Worm (Caenorhabditis elegans) whole organism, young adult: ENCODE measurements around the gene ZK1320.3.

ENCODE experiments used
- B0035.1 ChIP-seq: sonication (generic microtip); optimal IDR thresholded peaks from 2 replicates; lab custom pipeline; 2016; ENCODE audit warnings: missing genetic modification characterization, mild to moderate bottlenecking, missing compliant biosample characterization, missing genotype, missing genetic modification reagents
- C17E4.6 ChIP-seq: fragments of 200-800 bp; sonication (Bioruptor generic); IDR thresholded peaks from 2 replicates; pipeline ENCODE4 v1.3.6; 2022; ENCODE audit warnings: missing genetic modification reagents, missing genetic modification characterization, missing compliant biosample characterization
- K12H6.12 ChIP-seq: fragments of 200-800 bp; sonication (Bioruptor generic); optimal IDR thresholded peaks from 2 replicates; lab custom pipeline; 2018; ENCODE audit warnings: mild to moderate bottlenecking, missing genetic modification characterization, missing compliant biosample characterization
- Y79H2A.3 ChIP-seq: fragments of 200-800 bp; sonication (Bioruptor generic); conservative IDR thresholded peaks from 2 replicates; pipeline ENCODE4 v1.3.6; 2022; ENCODE audit warnings: missing genetic modification reagents, missing genetic modification characterization, missing compliant biosample characterization
- Y95B8A.8 ChIP-seq: fragments of 200-800 bp; sonication (Bioruptor generic); IDR thresholded peaks from 2 replicates; pipeline ENCODE4 v1.3.6; 2022; ENCODE audit warnings: missing genetic modification reagents, missing genetic modification characterization, missing compliant biosample characterization
- ZK185.1 ChIP-seq: sonication (generic microtip); optimal IDR thresholded peaks from 2 replicates; lab custom pipeline; 2016; ENCODE audit warnings: mild to moderate bottlenecking, missing genetic modification characterization, missing compliant biosample characterization; ENCODE audit not compliant: poor library complexity, severe bottlenecking
- akir-1 ChIP-seq: fragments of 200-800 bp; sonication (Bioruptor generic); optimal IDR thresholded peaks from 2 replicates; lab custom pipeline; 2018; ENCODE audit warnings: mild to moderate bottlenecking, missing genetic modification characterization, moderate library complexity, missing compliant biosample characterization
- ama-1 ChIP-seq, 3 experiments: fragments of 150-350 bp in 1 of 3; sonication (generic microtip) in 2 of 3; optimal IDR thresholded peaks; 2 replicates each; lab custom pipeline; 2014 to 2018; ENCODE audit warnings: missing biosample characterization in 2 of 3, missing genetic modification characterization in 2 of 3, missing genetic modification reagents in 2 of 3
- aptf-3 ChIP-seq: fragments of 200-800 bp; sonication (Bioruptor generic); IDR thresholded peaks from 2 replicates; pipeline ENCODE4 v1.3.6; 2022; ENCODE audit warnings: missing genetic modification characterization, missing compliant biosample characterization
- attf-3 ChIP-seq: fragments of 200-800 bp; sonication (Bioruptor generic); conservative IDR thresholded peaks from 2 replicates; pipeline ENCODE4 v1.3.6; 2022; ENCODE audit warnings: missing genetic modification reagents, missing genetic modification characterization, missing compliant biosample characterization
- attf-6 ChIP-seq: fragments of 200-800 bp; sonication (Bioruptor generic); IDR thresholded peaks from 2 replicates; pipeline ENCODE4 v1.3.6; 2022; ENCODE audit warnings: missing genetic modification reagents, missing genetic modification characterization, missing compliant biosample characterization
- bed-2 ChIP-seq: fragments of 200-800 bp; sonication (Bioruptor generic); IDR thresholded peaks from 2 replicates; pipeline ENCODE4 v1.3.6; 2022; ENCODE audit warnings: missing genetic modification reagents, missing genetic modification characterization, missing compliant biosample characterization
- cebp-1 ChIP-seq, 2 experiments: fragments of 200-800 bp in 1 of 2; sonication (Bioruptor generic) in 1 of 2; sonication (generic microtip) in 1 of 2; IDR thresholded peaks in 1 of 2; optimal IDR thresholded peaks in 1 of 2; 2 replicates each; pipeline versions ENCODE4 v1.3.6 to Lab custom; 2017 to 2022; ENCODE audit warnings: missing compliant biosample characterization in 2 of 2, missing genetic modification characterization in 2 of 2, mild to moderate bottlenecking in 1 of 2, missing genetic modification reagents in 1 of 2, moderate library complexity in 1 of 2
- ceh-100 ChIP-seq: fragments of 200-800 bp; sonication (Bioruptor generic); IDR thresholded peaks from 2 replicates; pipeline ENCODE4 v1.3.6; 2022; ENCODE audit warnings: missing genetic modification reagents, missing genetic modification characterization, missing compliant biosample characterization
- ceh-27 ChIP-seq: fragments of 200-800 bp; sonication (Bioruptor generic); optimal IDR thresholded peaks from 2 replicates; lab custom pipeline; 2018; ENCODE audit warnings: mild to moderate bottlenecking, missing genetic modification characterization, moderate library complexity, missing compliant biosample characterization
- ceh-40 ChIP-seq: fragments of 200-800 bp; sonication (Bioruptor generic); IDR thresholded peaks from 2 replicates; pipeline ENCODE4 v1.3.6; 2022; ENCODE audit warnings: missing genetic modification characterization, missing compliant biosample characterization
- ceh-58 ChIP-seq: fragments of 200-800 bp; sonication (Bioruptor generic); IDR thresholded peaks from 2 replicates; pipeline ENCODE4 v1.3.6; 2022; ENCODE audit warnings: missing genetic modification characterization, missing compliant biosample characterization
- dox-1 ChIP-seq: fragments of 200-800 bp; sonication (Bioruptor generic); IDR thresholded peaks from 2 replicates; pipeline ENCODE4 v1.3.6; 2022; ENCODE audit warnings: missing genetic modification reagents, missing genetic modification characterization, missing compliant biosample characterization
- efl-1 ChIP-seq: fragments of 150-350 bp; optimal IDR thresholded peaks from 2 replicates; lab custom pipeline; 2014; ENCODE audit warnings: missing biosample characterization, missing genetic modification reagents, missing genetic modification characterization
- ekl-4 ChIP-seq: fragments of 200-800 bp; sonication (Bioruptor generic); IDR thresholded peaks from 2 replicates; pipeline ENCODE4 v1.3.6; 2022; ENCODE audit warnings: missing genetic modification reagents, missing genetic modification characterization, missing compliant biosample characterization
- hmg-1.2 ChIP-seq: fragments of 200-800 bp; sonication (Bioruptor generic); IDR thresholded peaks from 2 replicates; pipeline ENCODE4 v1.3.6; 2022; ENCODE audit warnings: missing genetic modification reagents, missing genetic modification characterization, missing compliant biosample characterization
- hmg-20 ChIP-seq: fragments of 200-800 bp; sonication (Bioruptor generic); IDR thresholded peaks from 2 replicates; pipeline ENCODE4 v1.3.6; 2022; ENCODE audit warnings: missing genetic modification reagents, missing genetic modification characterization, missing compliant biosample characterization
- let-526 ChIP-seq: fragments of 200-800 bp; sonication (Bioruptor generic); IDR thresholded peaks from 2 replicates; pipeline ENCODE4 v1.3.6; 2022; ENCODE audit warnings: missing genetic modification reagents, missing genetic modification characterization, missing compliant biosample characterization
- let-607 ChIP-seq, 2 experiments: fragments of 200-800 bp in 1 of 2; sonication (Bioruptor generic) in 1 of 2; sonication (generic microtip) in 1 of 2; optimal IDR thresholded peaks; 2 replicates each; lab custom pipeline; 2016 to 2018; ENCODE audit warnings: mild to moderate bottlenecking in 2 of 2, missing compliant biosample characterization in 2 of 2, missing genetic modification characterization in 2 of 2, moderate library complexity in 2 of 2, missing genotype in 1 of 2
- lin-35 ChIP-seq, 3 experiments: fragments of 150-350 bp in 2 of 3; sonication (generic microtip) in 1 of 3; optimal IDR thresholded peaks; 2 replicates each; lab custom pipeline; 2014 to 2018; ENCODE audit warnings: missing biosample characterization in 3 of 3, missing genetic modification characterization in 3 of 3, missing genetic modification reagents in 3 of 3
- mcd-1 ChIP-seq: fragments of 200-800 bp; sonication (Bioruptor generic); IDR thresholded peaks from 2 replicates; pipeline ENCODE4 v1.3.6; 2022; ENCODE audit warnings: missing genetic modification reagents, missing genetic modification characterization, missing compliant biosample characterization
- nhr-179 ChIP-seq: sonication (generic microtip); optimal IDR thresholded peaks from 2 replicates; lab custom pipeline; 2016; ENCODE audit warnings: mild to moderate bottlenecking, missing genetic modification characterization, missing compliant biosample characterization
- nhr-80 ChIP-seq: sonication (generic microtip); optimal IDR thresholded peaks from 2 replicates; lab custom pipeline; 2016; ENCODE audit warnings: missing genetic modification characterization, missing compliant biosample characterization
- nhr-90 ChIP-seq: sonication (generic microtip); optimal IDR thresholded peaks from 2 replicates; lab custom pipeline; 2016; ENCODE audit warnings: missing genotype, mild to moderate bottlenecking, missing genetic modification characterization, missing compliant biosample characterization
- pha-4 ChIP-seq: fragments of 150-350 bp; sonication (generic microtip); optimal IDR thresholded peaks from 2 replicates; lab custom pipeline; 2014; ENCODE audit warnings: missing biosample characterization, missing genetic modification reagents, missing genetic modification characterization
- snpc-4 ChIP-seq, 5 experiments: fragments of 150-350 bp in 1 of 5; sonication (generic microtip) in 4 of 5; optimal IDR thresholded peaks; 2 replicates each; lab custom pipeline; 2014 to 2018; ENCODE audit warnings: missing genetic modification characterization in 5 of 5, missing biosample characterization in 3 of 5, antibody characterized with exemption in 2 of 5, mild to moderate bottlenecking in 2 of 5, missing compliant biosample characterization in 2 of 5, missing genotype in 2 of 5, moderate library complexity in 2 of 5, missing genetic modification reagents in 1 of 5
- somi-1 ChIP-seq: fragments of 200-800 bp; sonication (Bioruptor generic); optimal IDR thresholded peaks from 2 replicates; lab custom pipeline; 2018; ENCODE audit warnings: mild to moderate bottlenecking, missing genetic modification characterization, missing compliant biosample characterization
- tlf-1 ChIP-seq: fragments of 200-800 bp; sonication (Bioruptor generic); optimal IDR thresholded peaks from 2 replicates; lab custom pipeline; 2018; ENCODE audit warnings: mild to moderate bottlenecking, missing genetic modification characterization, missing compliant biosample characterization
- unc-62 ChIP-seq: fragments of 150-350 bp; optimal IDR thresholded peaks from 2 replicates; lab custom pipeline; 2014; ENCODE audit warnings: missing biosample characterization, missing genetic modification reagents, missing genetic modification characterization
- zfh-2 ChIP-seq: fragments of 200-800 bp; sonication (Bioruptor generic); conservative IDR thresholded peaks from 2 replicates; pipeline ENCODE4 v1.3.6; 2022; ENCODE audit warnings: missing genetic modification reagents, missing genetic modification characterization, missing compliant biosample characterization
- ztf-22 ChIP-seq: fragments of 200-800 bp; sonication (Bioruptor generic); optimal IDR thresholded peaks from 2 replicates; lab custom pipeline; 2018; ENCODE audit warnings: mild to moderate bottlenecking, missing genetic modification characterization, moderate library complexity, missing compliant biosample characterization
- ztf-26 ChIP-seq: sonication (generic microtip); optimal IDR thresholded peaks from 2 replicates; lab custom pipeline; 2017; ENCODE audit warnings: missing genetic modification characterization, missing compliant biosample characterization
- ztf-28 ChIP-seq: fragments of 200-800 bp; sonication (Bioruptor generic); IDR thresholded peaks from 2 replicates; pipeline ENCODE4 v1.3.6; 2022; ENCODE audit warnings: missing genetic modification reagents, missing genetic modification characterization, missing compliant biosample characterization
- ztf-6 ChIP-seq: fragments of 200-800 bp; sonication (Bioruptor generic); IDR thresholded peaks from 2 replicates; pipeline ENCODE4 v1.3.6; 2022; ENCODE audit warnings: missing genetic modification reagents, missing genetic modification characterization, missing compliant biosample characterization

Gene ZK1320.3

DNA sequence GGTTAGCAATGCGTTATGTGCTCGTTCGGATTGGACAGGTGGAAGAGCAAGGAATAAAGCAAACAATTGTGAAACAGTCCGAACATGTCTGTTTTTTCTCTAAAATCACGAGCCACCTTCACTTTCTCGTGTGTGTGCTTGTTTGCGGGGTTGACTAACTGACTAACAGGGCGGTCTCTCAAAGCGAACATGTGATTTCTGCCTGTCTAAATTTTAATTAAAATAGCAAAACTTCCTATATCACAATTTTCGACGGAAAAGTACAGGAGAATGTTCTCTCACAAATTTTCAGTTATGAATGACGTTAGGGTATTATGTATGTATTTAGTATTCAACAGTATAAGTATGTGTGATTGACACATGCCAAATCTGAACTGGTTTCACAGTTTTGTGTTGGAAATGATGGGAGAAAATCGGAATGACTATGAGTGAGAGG, 38.3 kb downstream of the ZK1320.3 start (continued):
- TF ChIP-seq let-607 (tag; optimal IDR thresholded peaks at IDR 0.05; lab: Kevin White, UChicago) (peak; percentile 95 to 97), nhr-179 (no peak)

DNA sequence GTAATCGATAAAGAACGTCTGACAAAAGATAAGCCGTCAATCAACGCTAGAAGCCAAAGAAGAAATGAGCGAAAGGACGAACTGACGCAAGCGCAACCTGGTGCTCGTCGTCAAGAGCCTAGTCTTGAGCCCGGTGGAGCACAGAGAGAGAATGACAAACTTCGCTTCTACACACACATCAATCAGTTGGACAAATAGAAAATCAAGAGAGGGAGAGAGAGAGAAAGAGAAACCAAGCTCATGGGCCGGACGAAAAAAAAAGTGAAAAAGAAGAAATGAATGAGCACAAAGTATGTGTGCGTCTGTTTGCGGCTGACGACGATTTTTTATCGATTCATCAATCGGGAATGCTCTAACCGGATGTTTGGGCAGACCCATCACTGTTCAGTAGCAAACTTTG, 39.1 kb downstream of the ZK1320.3 start:
- 0 out of 2 replicates have a peak, but pooled peaks have one; percentile 35 for TF ChIP-seq mcd-1 (GFP tag; lab: Robert Waterston, UW)
- no peak for TF ChIP-seq ceh-27 (GFP tag; lab: Kevin White, UChicago)
- peak; percentile 43 for TF ChIP-seq pha-4 (tag; lab: Kevin White, UChicago)
- TF ChIP-seq hmg-1.2, result peak; percentile 14; the same call in 1 of the 2 replicates
- TF ChIP-seq K12H6.12 (tag; lab: Kevin White, UChicago), result no peak
- TF ChIP-seq ama-1 (optimal IDR thresholded peaks at IDR 0.05; lab: Kevin White, UChicago), result peak; percentile 33
- TF ChIP-seq ama-1 (GFP tag; optimal IDR thresholded peaks at IDR 0.05; lab: Kevin White, UChicago), result no peak
- TF ChIP-seq zfh-2 (GFP tag; lab: Robert Waterston, UW), result peak; percentile 41
- TF ChIP-seq ekl-4, result peak; percentile 27; the same call in 1 of the 2 replicates
- TF ChIP-seq dox-1 (GFP tag; lab: Robert Waterston, UW), result 0 out of 2 replicates have a peak, but pooled peaks have one; percentile 14

DNA sequence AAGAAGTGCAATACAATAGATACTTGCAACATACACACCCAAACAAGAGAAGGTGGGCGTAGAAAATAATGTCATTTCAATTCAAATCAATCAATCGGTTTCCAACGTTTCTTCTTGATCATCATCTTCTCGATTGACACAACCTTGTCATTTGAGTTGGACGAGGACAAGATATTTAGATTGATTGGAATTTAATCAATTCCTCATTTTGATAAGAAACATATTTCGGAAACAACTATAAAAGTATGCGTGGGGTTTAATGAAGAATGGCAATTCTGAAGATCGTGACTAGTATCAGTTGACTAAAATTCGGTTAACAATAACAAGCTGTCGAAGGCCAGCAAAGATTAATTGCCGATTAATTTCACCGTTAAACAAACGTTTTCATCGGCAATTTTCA, 39.6 kb downstream of the ZK1320.3 start:
- TF ChIP-seq ceh-40 (GFP tag; lab: Robert Waterston, UW), result no peak
- no peak for TF ChIP-seq nhr-179
- no peak for TF ChIP-seq ztf-26 (tag; lab: Kevin White, UChicago)
- no peak for TF ChIP-seq ceh-100
- TF ChIP-seq attf-6 (GFP tag; lab: Robert Waterston, UW), result no peak
- no peak for TF ChIP-seq let-526
- TF ChIP-seq somi-1 (GFP tag; lab: Kevin White, UChicago), result no peak
- no peak for TF ChIP-seq mcd-1 (GFP tag; lab: Robert Waterston, UW)
- no peak for TF ChIP-seq lin-35 (GFP tag; optimal IDR thresholded peaks at IDR 0.05; lab: Kevin White, UChicago)
- TF ChIP-seq dox-1 (GFP tag; lab: Robert Waterston, UW), result no peak
- peak; percentile 29 for TF ChIP-seq ZK185.1 (tag; lab: Kevin White, UChicago)
- no peak for TF ChIP-seq Y95B8A.8 (GFP tag; lab: Robert Waterston, UW)
- no peak for TF ChIP-seq aptf-3 (GFP tag; lab: Robert Waterston, UW)
- no peak for TF ChIP-seq akir-1 (GFP tag; lab: Kevin White, UChicago)
- peak; percentile 93 to 94 for TF ChIP-seq let-607 (tag; optimal IDR thresholded peaks at IDR 0.05; lab: Kevin White, UChicago)
- TF ChIP-seq nhr-80 (tag; lab: Kevin White, UChicago), result peak; percentile 72
- TF ChIP-seq B0035.1 (tag; lab: Kevin White, UChicago), result no peak
- TF ChIP-seq attf-3 (GFP tag; lab: Robert Waterston, UW), result no peak
- TF ChIP-seq cebp-1 (GFP tag; IDR thresholded peaks at IDR 0.05; lab: Robert Waterston, UW), result no peak
- no peak for TF ChIP-seq cebp-1 (tag; optimal IDR thresholded peaks at IDR 0.05; lab: Kevin White, UChicago)
- no peak for TF ChIP-seq ztf-28 (GFP tag; lab: Robert Waterston, UW)
- TF ChIP-seq nhr-90 (tag; lab: Kevin White, UChicago), result no peak
- TF ChIP-seq C17E4.6 (GFP tag; lab: Robert Waterston, UW), result no peak
- no peak for TF ChIP-seq ceh-58
- TF ChIP-seq pha-4 (tag; lab: Kevin White, UChicago), result no peak
- TF ChIP-seq unc-62, result no peak

DNA sequence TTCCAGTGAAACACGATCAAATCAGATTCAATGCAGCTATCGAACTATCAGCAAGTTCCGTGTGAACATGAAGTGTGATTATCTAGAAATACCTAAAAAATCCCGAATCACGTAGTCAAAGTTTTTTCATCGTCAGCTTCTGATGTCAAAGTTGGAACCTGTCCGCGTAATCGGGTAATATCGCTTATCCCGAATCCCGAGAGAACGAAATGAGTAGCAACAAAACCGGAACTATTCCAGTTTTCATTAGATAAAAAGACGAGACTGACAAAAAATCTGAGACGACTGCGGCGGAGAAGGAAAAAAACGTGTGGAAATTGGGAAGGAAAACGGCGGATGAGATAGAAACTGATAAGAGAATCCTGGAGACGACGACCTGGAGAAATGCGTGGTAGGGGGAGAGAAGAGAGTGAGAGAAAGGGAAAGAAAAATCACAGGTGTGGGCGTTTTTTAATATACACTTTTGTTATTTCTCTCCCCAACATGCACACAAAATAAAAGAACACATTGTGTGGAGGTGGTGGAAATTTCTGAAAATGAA, 40.2 kb downstream of the ZK1320.3 start:
- TF ChIP-seq attf-6 (GFP tag; lab: Robert Waterston, UW), result no peak
- no peak for TF ChIP-seq tlf-1 (GFP tag; lab: Kevin White, UChicago)
- 0 out of 2 replicates have a peak, but pooled peaks have one; percentile 8 for TF ChIP-seq mcd-1 (GFP tag; lab: Robert Waterston, UW)
- TF ChIP-seq efl-1 (GFP tag; lab: Kevin White, UChicago), result no peak
- peak; percentile 41; the same call in 1 of the 2 replicates for TF ChIP-seq zfh-2 (GFP tag; lab: Robert Waterston, UW)
- TF ChIP-seq ekl-4, result no peak
- TF ChIP-seq Y79H2A.3 (GFP tag; lab: Robert Waterston, UW), result no peak
- TF ChIP-seq bed-2, result no peak
- TF ChIP-seq ztf-22 (GFP tag; lab: Kevin White, UChicago), result no peak
- TF ChIP-seq attf-3 (GFP tag; lab: Robert Waterston, UW), result no peak
- no peak for TF ChIP-seq ztf-6 (GFP tag; lab: Robert Waterston, UW)
- no peak for TF ChIP-seq ceh-40 (GFP tag; lab: Robert Waterston, UW)
- TF ChIP-seq ZK185.1 (tag; lab: Kevin White, UChicago), result no peak
- TF ChIP-seq snpc-4 (GFP tag; optimal IDR thresholded peaks at IDR 0.05; lab: Kevin White, UChicago), result no peak
- TF ChIP-seq snpc-4 (tag; optimal IDR thresholded peaks at IDR 0.05; lab: Kevin White, UChicago), result no peak
- peak; percentile 89 for TF ChIP-seq ama-1 (optimal IDR thresholded peaks at IDR 0.05; lab: Kevin White, UChicago)
- TF ChIP-seq ama-1 (GFP tag; optimal IDR thresholded peaks at IDR 0.05; lab: Kevin White, UChicago), result no peak
- TF ChIP-seq hmg-20, result no peak
